Fruit fly (Drosophila melanogaster) S2 (cell line): ENCODE data around the gene Npc2a.

ENCODE experiments used
- CG8478 ChIP-seq: fragments of >200 bp; optimal IDR thresholded peaks from 2 replicates; lab custom pipeline; 2018
- CTCF ChIP-seq, 2 experiments: fragments of >200 bp; optimal IDR thresholded peaks; 2 replicates each; lab custom pipeline; 2018

DNA sequence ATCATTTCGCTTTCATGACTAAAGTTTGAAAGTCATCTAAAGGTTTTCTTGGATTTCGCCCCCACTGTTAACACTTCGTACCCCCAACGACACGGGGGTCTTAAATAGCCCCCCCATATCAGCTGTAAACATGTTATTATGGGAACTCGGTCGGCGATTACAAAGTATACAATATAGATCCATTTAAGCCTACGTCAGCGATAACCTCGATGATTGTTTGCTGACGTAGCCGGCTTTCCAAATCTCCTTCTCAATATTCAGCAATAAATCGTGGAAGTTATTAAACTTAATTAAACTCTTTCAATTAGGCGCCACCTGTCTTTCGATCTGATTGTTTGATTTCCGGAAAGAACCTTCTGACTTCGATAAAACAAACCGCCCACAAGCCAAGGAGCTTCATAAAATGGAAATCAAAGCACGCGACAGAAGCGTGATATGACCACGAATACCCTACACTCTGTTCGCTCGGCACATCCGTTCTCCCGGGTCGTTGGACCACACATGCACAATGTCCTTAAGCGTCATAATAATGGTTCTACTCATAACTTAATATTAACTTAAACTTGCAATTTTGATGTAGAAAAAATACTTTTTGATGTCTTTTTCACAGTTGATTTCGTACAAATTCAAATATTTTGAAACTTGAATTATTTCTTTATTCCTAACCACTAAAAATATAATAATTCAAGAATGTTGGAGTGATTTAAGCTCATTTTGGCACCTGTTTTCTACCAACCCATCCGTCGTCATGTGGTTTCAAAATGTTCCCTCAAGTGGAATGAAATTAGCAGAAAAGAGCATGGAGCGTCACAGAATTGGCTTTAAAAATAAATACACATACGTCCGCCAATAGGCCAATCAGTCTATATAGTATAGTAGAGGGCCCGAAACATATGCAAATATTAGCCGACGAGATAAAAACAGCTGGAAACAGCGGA, 1.5 kb upstream of the Npc2a start:
- TF ChIP-seq CG8478 (no peak), CTCF (optimal IDR thresholded peaks at IDR 0.05; lab: Kevin White, UChicago) (no peak)
